Worm (Caenorhabditis elegans) whole organism, L3 larva: ENCODE data around the gene his-62.
A peak's percentile ranks its signal among the peaks of the same experiment; 100 is the strongest.

ENCODE experiments used
- ceh-28 ChIP-seq: fragments of 150-350 bp; optimal IDR thresholded peaks from 2 replicates; lab custom pipeline; 2014; ENCODE audit warnings: missing biosample characterization, missing genetic modification reagents, missing genetic modification characterization
- egl-5 ChIP-seq: fragments of 150-350 bp; optimal IDR thresholded peaks from 2 replicates; lab custom pipeline; 2017; ENCODE audit warnings: missing biosample characterization, missing genetic modification reagents, missing genetic modification characterization, inconsistent platforms
- nhr-25 ChIP-seq: sonication (generic microtip); optimal IDR thresholded peaks from 2 replicates; lab custom pipeline; 2017; ENCODE audit warnings: missing biosample characterization, missing genetic modification characterization
- nhr-76 ChIP-seq: fragments of 150-350 bp; sonication (generic microtip); optimal IDR thresholded peaks from 5 replicates; lab custom pipeline; 2014; ENCODE audit warnings: missing biosample characterization, missing genetic modification characterization
- pha-4 ChIP-seq: fragments of 150-350 bp; optimal IDR thresholded peaks from 2 replicates; lab custom pipeline; 2014; ENCODE audit warnings: missing biosample characterization, missing genetic modification reagents, missing genetic modification characterization
- tbx-2 ChIP-seq: sonication (generic microtip); optimal IDR thresholded peaks from 2 replicates; lab custom pipeline; 2016; ENCODE audit warnings: mild to moderate bottlenecking, missing genetic modification characterization, missing compliant biosample characterization
- unc-39 ChIP-seq: sonication (generic microtip); optimal IDR thresholded peaks from 4 replicates; lab custom pipeline; 2017; ENCODE audit warnings: missing biosample characterization, missing genetic modification characterization

his-62 gene

ce11 chrIV:7523744-7524143 lies 37.4 kb downstream of the his-62 start:
- TF ChIP-seq pha-4, result peak; percentile 27
- TF ChIP-seq nhr-76 (tag; lab: Kevin White, UChicago), result no peak
- no peak for TF ChIP-seq ceh-28

ce11 chrIV:7530226-7531070 lies 44.1 kb downstream of the his-62 start:
- no peak for TF ChIP-seq pha-4
- TF ChIP-seq tbx-2 (tag; lab: Kevin White, UChicago), result no peak
- TF ChIP-seq nhr-25 (tag; lab: Kevin White, UChicago), result peak; percentile 48
- TF ChIP-seq egl-5 (tag; lab: Kevin White, UChicago), result peak; percentile 26

- no peak for TF ChIP-seq unc-39
- TF ChIP-seq egl-5 (tag; lab: Kevin White, UChicago), result no peak
These were observed 46.0 kb downstream of the his-62 start, which contains the start of gene R05G6.1 for ce11 chrIV:7532360-7532759. Gene R05G6.1, plus strand, starts transcription at chrIV:7532660.
